Worm (Caenorhabditis elegans) whole organism, L1 larva: ENCODE data around the gene W05E10.1.

Source experiments
- Y116A8C.19 ChIP-seq: sonication (generic microtip); optimal IDR thresholded peaks from 2 replicates; lab custom pipeline; 2016; ENCODE audit warnings: missing compliant biosample characterization, missing genetic modification characterization, borderline replicate concordance
- blmp-1 ChIP-seq: fragments of 150-350 bp; optimal IDR thresholded peaks from 2 replicates; lab custom pipeline; 2014; ENCODE audit warnings: missing biosample characterization, missing genetic modification characterization
- ceh-63 ChIP-seq: fragments of 200-800 bp; sonication (Bioruptor generic); optimal IDR thresholded peaks from 2 replicates; lab custom pipeline; 2018; ENCODE audit warnings: mild to moderate bottlenecking, missing genetic modification characterization, missing compliant biosample characterization
- ceh-8 ChIP-seq: fragments of 200-800 bp; sonication (Bioruptor generic); optimal IDR thresholded peaks from 2 replicates; lab custom pipeline; 2018; ENCODE audit warnings: mild to moderate bottlenecking, missing genetic modification characterization, moderate library complexity, missing compliant biosample characterization
- ceh-82 ChIP-seq, 3 experiments: fragments of 150-350 bp in 1 of 3; sonication (generic microtip) in 2 of 3; optimal IDR thresholded peaks; 2 replicates each; lab custom pipeline; 2014 to 2017; ENCODE audit warnings: missing biosample characterization in 3 of 3, missing genetic modification characterization in 3 of 3
- ces-1 ChIP-seq: fragments of 150-350 bp; optimal IDR thresholded peaks from 2 replicates; lab custom pipeline; 2014; ENCODE audit warnings: missing biosample characterization, missing genetic modification reagents, missing genetic modification characterization
- efl-1 ChIP-seq, 4 experiments: fragments of 150-350 bp; optimal IDR thresholded peaks in 3 of 4; peaks in 1 of 4; 1 replicate in 1 of 4; 2 replicates in 3 of 4; lab custom pipeline; 2014; ENCODE audit warnings: missing biosample characterization in 2 of 4, missing genetic modification characterization in 2 of 4, missing genetic modification reagents in 2 of 4
- efl-3 ChIP-seq: fragments of 200-800 bp; sonication (Bioruptor generic); optimal IDR thresholded peaks from 2 replicates; lab custom pipeline; 2018; ENCODE audit warnings: mild to moderate bottlenecking, missing genetic modification characterization, missing compliant biosample characterization
- fkh-10 ChIP-seq: sonication (generic microtip); optimal IDR thresholded peaks from 2 replicates; lab custom pipeline; 2017; ENCODE audit warnings: missing biosample characterization, missing genetic modification reagents, missing genetic modification characterization
- fkh-8 ChIP-seq: sonication (generic microtip); optimal IDR thresholded peaks from 2 replicates; lab custom pipeline; 2016; ENCODE audit warnings: mild to moderate bottlenecking, missing genetic modification characterization, missing compliant biosample characterization
- hlh-17 ChIP-seq: fragments of 200-800 bp; sonication (Bioruptor generic); optimal IDR thresholded peaks from 2 replicates; lab custom pipeline; 2018; ENCODE audit warnings: missing genetic modification characterization, mild to moderate bottlenecking, missing compliant biosample characterization, moderate library complexity, borderline replicate concordance
- hlh-4 ChIP-seq: sonication (generic microtip); optimal IDR thresholded peaks from 2 replicates; lab custom pipeline; 2016; ENCODE audit warnings: mild to moderate bottlenecking, missing genetic modification characterization, missing compliant biosample characterization
- hpl-2 ChIP-seq: fragments of 150-350 bp; optimal IDR thresholded peaks from 2 replicates; lab custom pipeline; 2014; ENCODE audit warnings: missing biosample characterization, missing genetic modification reagents, missing genetic modification characterization
- irx-1 ChIP-seq: sonication (generic microtip); optimal IDR thresholded peaks from 2 replicates; lab custom pipeline; 2016; ENCODE audit warnings: missing genetic modification characterization, missing compliant biosample characterization
- lin-13 ChIP-seq: fragments of 150-350 bp; optimal IDR thresholded peaks from 2 replicates; lab custom pipeline; 2014; ENCODE audit warnings: missing biosample characterization, missing genetic modification reagents, missing genetic modification characterization
- lin-14 ChIP-seq: fragments of 200-800 bp; sonication (Bioruptor generic); optimal IDR thresholded peaks from 2 replicates; lab custom pipeline; 2018; ENCODE audit warnings: mild to moderate bottlenecking, missing genetic modification characterization, moderate library complexity, missing compliant biosample characterization
- lin-15B ChIP-seq: fragments of 150-350 bp; sonication (generic microtip); optimal IDR thresholded peaks from 3 replicates; lab custom pipeline; 2014; ENCODE audit warnings: missing biosample characterization, missing genetic modification characterization
- lir-3 ChIP-seq: sonication (generic microtip); optimal IDR thresholded peaks from 2 replicates; lab custom pipeline; 2016; ENCODE audit warnings: mild to moderate bottlenecking, missing genetic modification characterization, moderate library complexity, missing compliant biosample characterization; ENCODE audit not compliant: poor library complexity
- lsy-2 ChIP-seq, 2 experiments: fragments of 150-350 bp; optimal IDR thresholded peaks; 2 replicates each; lab custom pipeline; 2014; ENCODE audit warnings: missing biosample characterization in 2 of 2, missing genetic modification characterization in 2 of 2
- mab-9 ChIP-seq: fragments of 200-800 bp; sonication (Bioruptor generic); IDR thresholded peaks from 2 replicates; pipeline ENCODE4 v1.3.6; 2022; ENCODE audit warnings: missing genetic modification reagents, missing genetic modification characterization, missing compliant biosample characterization
- mef-2 ChIP-seq: fragments of 150-350 bp; optimal IDR thresholded peaks from 2 replicates; lab custom pipeline; 2014; ENCODE audit warnings: missing biosample characterization, missing genetic modification characterization
- mep-1 ChIP-seq: fragments of 150-350 bp; optimal IDR thresholded peaks from 2 replicates; lab custom pipeline; 2014; ENCODE audit warnings: missing biosample characterization, missing genetic modification characterization
- nhr-11 ChIP-seq: fragments of 150-350 bp; optimal IDR thresholded peaks from 2 replicates; lab custom pipeline; 2014; ENCODE audit warnings: missing biosample characterization, missing genetic modification characterization
- nhr-19 ChIP-seq: fragments of 200-800 bp; sonication (Bioruptor generic); conservative IDR thresholded peaks from 2 replicates; pipeline ENCODE4 v1.3.6; 2022; ENCODE audit warnings: missing genetic modification characterization, missing compliant biosample characterization
- nhr-47 ChIP-seq: sonication (generic microtip); optimal IDR thresholded peaks from 2 replicates; lab custom pipeline; 2016; ENCODE audit warnings: mild to moderate bottlenecking, missing genetic modification characterization, moderate library complexity, missing compliant biosample characterization
- nhr-84 ChIP-seq: sonication (generic microtip); optimal IDR thresholded peaks from 2 replicates; lab custom pipeline; 2017; ENCODE audit warnings: missing biosample characterization, missing genetic modification characterization
- nhr-85 ChIP-seq: sonication (generic microtip); peaks from one replicate; lab custom pipeline; 2016; ENCODE audit warnings: missing genetic modification characterization, inconsistent platforms, missing compliant biosample characterization
- nhr-90 ChIP-seq: sonication (generic microtip); optimal IDR thresholded peaks from 2 replicates; lab custom pipeline; 2016; ENCODE audit warnings: mild to moderate bottlenecking, missing genetic modification characterization, missing compliant biosample characterization; ENCODE audit not compliant: poor library complexity
- pag-3 ChIP-seq: sonication (generic microtip); optimal IDR thresholded peaks from 2 replicates; lab custom pipeline; 2017; ENCODE audit warnings: missing genetic modification characterization, mild to moderate bottlenecking, missing compliant biosample characterization, antibody characterized with exemption, borderline replicate concordance; ENCODE audit not compliant: insufficient read depth
- rnt-1 ChIP-seq: sonication (generic microtip); optimal IDR thresholded peaks from 2 replicates; lab custom pipeline; 2016; ENCODE audit warnings: mild to moderate bottlenecking, missing genetic modification characterization, moderate library complexity, missing compliant biosample characterization
- skn-1 ChIP-seq: fragments of 150-350 bp; optimal IDR thresholded peaks from 2 replicates; lab custom pipeline; 2014; ENCODE audit warnings: missing biosample characterization, missing genetic modification characterization
- sox-4 ChIP-seq: sonication (generic microtip); optimal IDR thresholded peaks from 2 replicates; lab custom pipeline; 2016; ENCODE audit warnings: missing genetic modification characterization, missing compliant biosample characterization
- swsn-7 ChIP-seq: sonication (generic microtip); optimal IDR thresholded peaks from 2 replicates; lab custom pipeline; 2016; ENCODE audit warnings: missing genetic modification characterization, missing compliant biosample characterization
- tlp-1 ChIP-seq: fragments of 150-350 bp; optimal IDR thresholded peaks from 2 replicates; lab custom pipeline; 2014; ENCODE audit warnings: missing biosample characterization, missing genetic modification characterization
- unc-130 ChIP-seq: fragments of 150-350 bp; optimal IDR thresholded peaks from 2 replicates; lab custom pipeline; 2017; ENCODE audit warnings: missing biosample characterization, missing genetic modification characterization, inconsistent platforms
- unc-62 ChIP-seq: fragments of 150-350 bp; optimal IDR thresholded peaks from 2 replicates; lab custom pipeline; 2014; ENCODE audit warnings: missing biosample characterization, missing genetic modification reagents, missing genetic modification characterization
- xbp-1 ChIP-seq: sonication (generic microtip); optimal IDR thresholded peaks from 2 replicates; lab custom pipeline; 2016; ENCODE audit warnings: missing genetic modification characterization, missing compliant biosample characterization
- zag-1 ChIP-seq: fragments of 150-350 bp; optimal IDR thresholded peaks from 2 replicates; lab custom pipeline; 2014; ENCODE audit warnings: missing biosample characterization, missing genetic modification characterization
- ztf-11 ChIP-seq, 2 experiments: sonication (generic microtip); optimal IDR thresholded peaks; 2 replicates each; lab custom pipeline; 2016 to 2017; ENCODE audit warnings: missing genetic modification characterization in 2 of 2, missing biosample characterization in 1 of 2, missing compliant biosample characterization in 1 of 2
- ztf-4 ChIP-seq: fragments of 150-350 bp; optimal IDR thresholded peaks from 2 replicates; lab custom pipeline; 2014; ENCODE audit warnings: missing biosample characterization, missing genetic modification characterization

W05E10.1 gene

DNA sequence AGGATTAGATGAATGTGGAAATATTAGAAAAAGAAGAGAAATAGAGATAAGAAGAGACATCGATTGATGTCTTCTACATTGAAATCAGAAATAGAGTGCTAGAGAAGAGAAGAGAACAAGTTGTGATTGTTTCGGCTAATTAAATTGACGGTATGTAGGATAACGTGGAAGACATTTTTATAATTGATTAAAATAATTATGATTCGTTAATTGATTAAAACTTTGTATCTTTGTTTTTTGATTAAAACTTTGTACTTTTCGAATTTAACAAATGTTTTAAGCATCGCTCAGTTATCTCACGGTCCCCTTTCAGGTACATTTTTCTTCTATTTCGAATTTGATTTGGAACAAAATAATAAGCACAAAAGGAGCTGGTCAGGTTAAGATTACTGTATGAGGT is 19.0 kb downstream of the W05E10.1 start, which contains the start of gene lgc-44:
lgc-44 (minus strand) TSS at position 101 of the 400 bp plus-strand sequence.
- TF ChIP-seq hlh-17 (GFP tag; lab: Kevin White, UChicago), result no peak
- TF ChIP-seq blmp-1, result peak; percentile 23
- TF ChIP-seq ceh-63 (GFP tag; lab: Kevin White, UChicago), result no peak
- TF ChIP-seq fkh-8 (tag; lab: Kevin White, UChicago), result no peak
- TF ChIP-seq lin-13, result no peak

DNA sequence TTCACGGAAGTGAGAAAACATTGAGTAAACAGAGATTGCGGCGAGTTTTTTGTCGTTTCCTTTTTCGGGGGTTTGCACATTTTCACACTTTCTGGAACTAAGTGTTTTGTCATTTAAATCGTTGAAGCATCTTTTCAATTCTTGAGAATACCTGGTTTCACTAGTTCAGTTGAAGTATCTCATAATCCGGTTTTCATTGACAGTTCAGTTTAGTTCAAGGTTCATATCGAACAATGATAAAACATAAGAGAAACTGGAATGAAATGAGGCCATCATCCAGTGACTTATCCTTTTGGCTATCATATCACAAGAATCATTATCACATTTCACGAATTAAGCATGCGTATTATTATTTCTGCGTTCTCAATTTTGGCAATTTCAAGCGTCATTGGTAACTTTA is 24.3 kb downstream of the W05E10.1 start, which contains the start of gene F46F3.3:
F46F3.3 (plus strand) TSS at position 301 of the 400 bp plus-strand sequence.
- no peak for TF ChIP-seq ceh-8 (GFP tag; lab: Kevin White, UChicago)
- no peak for TF ChIP-seq fkh-8 (tag; lab: Kevin White, UChicago)
- TF ChIP-seq blmp-1, result peak; percentile 22
- no peak for TF ChIP-seq fkh-10

DNA sequence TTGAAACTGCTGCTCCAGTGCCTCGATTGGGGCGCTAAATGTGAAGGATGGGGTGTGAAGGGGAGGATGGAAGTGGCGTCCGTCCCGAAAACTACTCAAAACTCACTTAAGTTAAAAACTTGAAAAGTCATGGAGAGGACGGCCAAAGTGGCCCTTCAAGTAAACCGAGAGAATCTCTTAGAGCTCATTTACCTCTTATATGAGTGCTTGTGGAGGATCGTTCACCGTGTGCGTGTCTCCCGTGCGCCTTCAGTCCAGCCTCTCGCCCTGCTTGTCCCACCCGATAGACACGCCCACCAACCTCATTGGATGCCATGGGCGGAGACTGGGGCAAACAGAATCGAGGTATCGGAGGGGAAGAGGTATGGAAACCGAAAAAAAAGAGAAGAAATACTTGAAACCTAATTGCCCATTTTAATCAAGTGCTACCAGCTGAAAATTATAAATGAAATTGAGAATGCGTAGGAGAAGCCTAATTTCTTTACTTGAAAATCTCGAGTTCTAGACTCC is 26.6 kb downstream of the W05E10.1 start, which contains the start of gene ceh-27:
ceh-27 (minus strand) TSS at position 228 of the 510 bp plus-strand sequence.
- TF ChIP-seq ztf-11 (tag; optimal IDR thresholded peaks at IDR 0.05; lab: Kevin White, UChicago) (no peak), zag-1 (no peak), unc-130 (no peak), fkh-10 (peak; percentile 45), pag-3 (no peak), rnt-1 (tag; lab: Kevin White, UChicago) (no peak), ceh-63 (GFP tag; lab: Kevin White, UChicago) (no peak), nhr-47 (no peak), tlp-1 (tag; lab: Kevin White, UChicago) (no peak), efl-3 (GFP tag; lab: Kevin White, UChicago) (no peak), xbp-1 (tag; lab: Kevin White, UChicago) (no peak), hpl-2 (GFP tag; lab: Kevin White, UChicago) (no peak), mab-9 (GFP tag; lab: Robert Waterston, UW) (no peak), lin-14 (GFP tag; lab: Kevin White, UChicago) (peak; percentile 36), unc-62 (no peak), nhr-84 (tag; lab: Kevin White, UChicago) (no peak), nhr-90 (no peak), swsn-7 (no peak)

DNA sequence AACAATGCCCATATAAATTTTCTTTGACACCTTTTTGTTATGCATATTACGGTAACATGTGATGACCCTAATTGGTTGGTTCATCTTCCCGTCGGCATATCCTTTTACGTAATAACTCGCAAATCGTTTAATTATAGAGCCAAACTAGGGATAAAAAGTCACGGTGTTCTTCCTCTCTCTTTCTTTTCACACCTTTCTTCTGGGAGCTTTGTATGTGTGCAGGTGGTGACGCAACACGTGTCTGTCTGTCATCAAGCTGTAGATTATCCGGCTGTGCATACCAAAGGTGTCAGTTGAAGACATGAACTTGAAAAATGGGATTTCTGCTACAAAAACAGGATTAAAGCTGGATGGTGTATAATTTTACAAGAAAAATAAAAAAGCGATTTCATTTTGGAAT is 30.9 kb downstream of the W05E10.1 start:
- TF ChIP-seq efl-1 (optimal IDR thresholded peaks at IDR 0.05; lab: Kevin White, UChicago) (no peak), efl-1 (GFP tag; optimal IDR thresholded peaks at IDR 0.05 in 1 of 2; lab: Kevin White, UChicago) (peak in 1 of 2 experiments; percentile 21), lir-3 (tag; lab: Kevin White, UChicago) (no peak), ceh-82 (tag; optimal IDR thresholded peaks at IDR 0.05; lab: Kevin White, UChicago) (no peak)

DNA sequence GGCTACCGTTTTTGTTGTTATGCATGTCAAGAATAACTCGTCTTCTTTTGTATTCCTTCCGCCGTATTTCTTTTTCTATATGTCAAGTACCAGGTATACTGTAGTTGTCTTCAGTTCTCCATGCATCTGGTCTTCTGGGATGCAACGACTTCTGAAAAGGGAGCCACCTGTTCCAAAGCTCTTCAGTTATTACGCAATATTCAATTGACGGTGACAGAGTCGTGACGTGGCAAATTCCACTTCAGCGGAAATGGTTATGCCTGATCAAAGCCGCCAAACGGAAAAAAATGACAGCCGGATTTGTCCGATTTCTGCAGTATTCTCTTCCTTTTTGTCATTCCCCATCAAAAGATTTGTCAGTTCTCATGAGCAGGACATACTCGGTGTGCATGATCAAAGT is 35.0 kb downstream of the W05E10.1 start:
- TF ChIP-seq sox-4 (tag; lab: Kevin White, UChicago) (no peak), skn-1 (no peak), ztf-4 (tag; lab: Kevin White, UChicago) (no peak), ceh-63 (GFP tag; lab: Kevin White, UChicago) (no peak), lir-3 (tag; lab: Kevin White, UChicago) (no peak), hlh-17 (GFP tag; lab: Kevin White, UChicago) (no peak), efl-1 (optimal IDR thresholded peaks at IDR 0.05; lab: Kevin White, UChicago) (no peak), efl-1 (GFP tag; optimal IDR thresholded peaks at IDR 0.05 in 1 of 2; lab: Kevin White, UChicago) (no peak), hlh-4 (tag; lab: Kevin White, UChicago) (no peak), ztf-11 (tag; optimal IDR thresholded peaks at IDR 0.05; lab: Kevin White, UChicago) (no peak), mep-1 (tag; lab: Kevin White, UChicago) (no peak), xbp-1 (tag; lab: Kevin White, UChicago) (no peak), mef-2 (tag; lab: Kevin White, UChicago) (no peak), lin-15B (tag; lab: Kevin White, UChicago) (no peak), irx-1 (tag; lab: Kevin White, UChicago) (no peak), ces-1 (GFP tag; lab: Kevin White, UChicago) (no peak), lsy-2 (tag; optimal IDR thresholded peaks at IDR 0.05; lab: Kevin White, UChicago) (no peak), Y116A8C.19 (tag; lab: Kevin White, UChicago) (no peak), nhr-19 (GFP tag; lab: Robert Waterston, UW) (no peak), nhr-85 (tag; lab: Kevin White, UChicago) (no peak), nhr-11 (tag; lab: Kevin White, UChicago) (no peak)
